Worm (Caenorhabditis elegans) whole organism, L3 larva: ENCODE measurements around the gene ZK185.5.

Experiments
- ama-1 ChIP-seq: fragments of 150-350 bp; optimal IDR thresholded peaks from 2 replicates; lab custom pipeline; 2018
- elt-3 ChIP-seq, 3 experiments: fragments of 150-350 bp in 1 of 3; sonication (generic microtip) in 2 of 3; optimal IDR thresholded peaks; 2 replicates in 2 of 3; 4 replicates in 1 of 3; lab custom pipeline; 2014 to 2017; ENCODE audit warnings: missing biosample characterization in 3 of 3, missing genetic modification characterization in 3 of 3
- jun-1 ChIP-seq: fragments of 150-350 bp; optimal IDR thresholded peaks from 2 replicates; lab custom pipeline; 2014; ENCODE audit warnings: missing biosample characterization, missing genetic modification reagents, missing genetic modification characterization
- pqm-1 ChIP-seq: fragments of 150-350 bp; optimal IDR thresholded peaks from 2 replicates; lab custom pipeline; 2017; ENCODE audit warnings: missing biosample characterization, missing genetic modification characterization, inconsistent platforms
- ztf-11 ChIP-seq: fragments of 150-350 bp; optimal IDR thresholded peaks from 2 replicates; lab custom pipeline; 2014; ENCODE audit warnings: missing biosample characterization, missing genetic modification characterization

- TF ChIP-seq ztf-11 (tag; lab: Kevin White, UChicago) (no peak), pqm-1 (tag; lab: Kevin White, UChicago) (no peak), ama-1 (lab: Kevin White, UChicago) (no peak), elt-3 (tag; optimal IDR thresholded peaks at IDR 0.05; lab: Kevin White, UChicago) (no peak), jun-1 (no peak)
Measured at ce11 chrIV:4548253-4548652, 2.5 kb upstream of the ZK185.5 start, which contains the start of gene ZK185.1.
